Worm (Caenorhabditis elegans) whole organism, L1 larva: ENCODE data around the gene W06E11.1.

Experiments used
- lin-39 ChIP-seq: fragments of 150-350 bp; optimal IDR thresholded peaks from 2 replicates; lab custom pipeline; 2014; ENCODE audit warnings: missing biosample characterization, missing genetic modification reagents, missing genetic modification characterization
- tlp-1 ChIP-seq: fragments of 150-350 bp; optimal IDR thresholded peaks from 2 replicates; lab custom pipeline; 2014; ENCODE audit warnings: missing biosample characterization, missing genetic modification characterization

DNA sequence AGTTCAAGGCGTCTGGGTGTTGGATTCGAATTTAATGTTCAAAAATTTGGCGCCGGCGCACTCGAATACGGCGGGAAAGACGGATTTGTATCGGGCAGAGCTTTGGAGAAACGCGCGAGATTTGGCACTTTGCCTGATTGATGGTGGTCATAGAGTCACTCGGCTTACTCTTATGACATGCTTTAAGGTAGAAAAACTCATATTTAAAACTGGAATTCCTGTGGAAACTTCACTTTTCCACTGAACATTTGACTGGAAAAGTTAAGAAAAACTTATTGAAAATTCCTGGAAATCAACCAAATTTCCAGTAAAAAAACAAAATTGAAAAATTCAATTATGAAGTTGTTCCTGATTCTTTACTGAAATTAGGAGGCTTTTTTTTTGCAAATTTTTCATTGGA lies 2.8 kb downstream of the W06E11.1 start:
- TF ChIP-seq lin-39: no peak
- no peak for TF ChIP-seq tlp-1 (tag; lab: Kevin White, UChicago)
